Fruit fly (Drosophila melanogaster) whole organism, pupa: ENCODE results near the gene CG15408.
A peak's percentile ranks its signal among the peaks of the same experiment; 100 is the strongest.

ENCODE experiments used
- CG10348 ChIP-seq: fragments of 200-800 bp; sonication (Bioruptor generic); IDR thresholded peaks from 2 replicates; pipeline ENCODE4 v1.3.6; 2022; ENCODE audit warnings: missing biosample characterization, missing genetic modification characterization
- CG12605 ChIP-seq: fragments of 200-800 bp; sonication (Bioruptor generic); IDR thresholded peaks from 2 replicates; pipeline ENCODE4 v1.3.6; 2022; ENCODE audit warnings: missing biosample characterization, missing genetic modification characterization
- CG13204 ChIP-seq: fragments of 200-800 bp; sonication (Bioruptor generic); optimal IDR thresholded peaks from 2 replicates; lab custom pipeline; 2018; ENCODE audit warnings: missing biosample characterization, mild to moderate bottlenecking, missing genetic modification characterization, moderate library complexity
- CG14655 ChIP-seq: fragments of 200-800 bp; sonication (Bioruptor generic); optimal IDR thresholded peaks from 3 replicates; lab custom pipeline; 2017; ENCODE audit warnings: mild to moderate bottlenecking, missing biosample characterization, missing genetic modification reagents, missing genetic modification characterization
- CG15710 ChIP-seq: fragments of 200-800 bp; sonication (Bioruptor generic); optimal IDR thresholded peaks from 2 replicates; lab custom pipeline; 2018; ENCODE audit warnings: missing biosample characterization, mild to moderate bottlenecking, missing genetic modification characterization, moderate library complexity
- CG17806 ChIP-seq: fragments of 200-800 bp; sonication (Bioruptor generic); optimal IDR thresholded peaks from 2 replicates; lab custom pipeline; 2018; ENCODE audit warnings: missing biosample characterization, mild to moderate bottlenecking, missing genetic modification characterization, moderate library complexity
- CG32121 ChIP-seq: fragments of 200-800 bp; sonication (Bioruptor generic); IDR thresholded peaks from 2 replicates; pipeline ENCODE4 v1.3.6; 2022; ENCODE audit warnings: missing biosample characterization, missing genetic modification characterization
- CG34367 ChIP-seq: fragments of 200-800 bp; sonication (Bioruptor generic); optimal IDR thresholded peaks from 2 replicates; lab custom pipeline; 2018; ENCODE audit warnings: missing biosample characterization, mild to moderate bottlenecking, missing genetic modification characterization
- CG4496 ChIP-seq: fragments of 200-800 bp; sonication (Bioruptor generic); IDR thresholded peaks from 3 replicates; pipeline ENCODE4 v1.3.6; 2022; ENCODE audit warnings: missing biosample characterization, missing genetic modification characterization
- CG8159 ChIP-seq: fragments of 200-800 bp; sonication (Bioruptor generic); optimal IDR thresholded peaks from 3 replicates; lab custom pipeline; 2018; ENCODE audit warnings: missing biosample characterization, mild to moderate bottlenecking, missing genetic modification characterization, moderate library complexity
- CG8301 ChIP-seq: fragments of 200-800 bp; sonication (Bioruptor generic); optimal IDR thresholded peaks from 2 replicates; lab custom pipeline; 2018; ENCODE audit warnings: missing biosample characterization, mild to moderate bottlenecking, missing genetic modification characterization
- CG9948 ChIP-seq: fragments of 200-800 bp; sonication (Bioruptor generic); optimal IDR thresholded peaks from 2 replicates; lab custom pipeline; 2018; ENCODE audit warnings: missing biosample characterization, mild to moderate bottlenecking, missing genetic modification characterization, moderate library complexity
- D1 ChIP-seq: fragments of 200-800 bp; sonication (Bioruptor generic); optimal IDR thresholded peaks from 2 replicates; lab custom pipeline; 2018; ENCODE audit warnings: missing biosample characterization, mild to moderate bottlenecking, missing genetic modification characterization, moderate library complexity
- EcR ChIP-seq: fragments of 200-800 bp; sonication (Bioruptor generic); optimal IDR thresholded peaks from 3 replicates; lab custom pipeline; 2019; ENCODE audit warnings: missing biosample characterization, missing genetic modification characterization, mild to moderate bottlenecking, moderate library complexity, missing genetic modification reagents
- Ets98B ChIP-seq: fragments of 200-800 bp; sonication (Bioruptor generic); IDR thresholded peaks from 2 replicates; pipeline ENCODE4 v1.3.6; 2022; ENCODE audit warnings: missing biosample characterization, missing genetic modification characterization
- Pif1A ChIP-seq: fragments of 200-800 bp; sonication (Bioruptor generic); optimal IDR thresholded peaks from 3 replicates; lab custom pipeline; 2016; ENCODE audit warnings: missing biosample characterization, missing genetic modification characterization
- Pif1B ChIP-seq: fragments of 200-800 bp; sonication (Bioruptor generic); optimal IDR thresholded peaks from 3 replicates; lab custom pipeline; 2016; ENCODE audit warnings: missing biosample characterization, missing genetic modification characterization
- Snoo ChIP-seq: fragments of 200-800 bp; sonication (Bioruptor generic); optimal IDR thresholded peaks from 3 replicates; lab custom pipeline; 2017; ENCODE audit warnings: missing biosample characterization, mild to moderate bottlenecking, missing genetic modification characterization, inconsistent platforms
- fd96Ca ChIP-seq: fragments of 200-800 bp; sonication (Bioruptor generic); IDR thresholded peaks from 3 replicates; pipeline ENCODE4 v1.3.6; 2022; ENCODE audit warnings: missing biosample characterization, missing genetic modification characterization
- gl ChIP-seq: fragments of 200-800 bp; sonication (Bioruptor generic); optimal IDR thresholded peaks from 2 replicates; lab custom pipeline; 2018; ENCODE audit warnings: missing biosample characterization, mild to moderate bottlenecking, missing genetic modification characterization
- rn ChIP-seq: fragments of 200-800 bp; sonication (Bioruptor generic); IDR thresholded peaks from 2 replicates; pipeline ENCODE4 v1.3.6; 2022; ENCODE audit warnings: missing biosample characterization, missing genetic modification characterization

CG15408 gene

dm6 chr2L:3373242-3373641 lies 40.6 kb downstream of the CG15408 start, which contains the start of gene GramD1B:
Gene GramD1B (minus strand): TSS chr2L:3373372.
- no peak for TF ChIP-seq D1 (tag; lab: Kevin White, UChicago)
- TF ChIP-seq CG13204 (GFP tag; lab: Kevin White, UChicago) = no peak
- TF ChIP-seq CG10348 (GFP tag; lab: Robert Waterston, UW) = no peak
- TF ChIP-seq CG17806 = no peak
- no peak for TF ChIP-seq Pif1B (GFP tag; lab: Kevin White, UChicago)
- no peak for TF ChIP-seq CG8159 (tag; lab: Kevin White, UChicago)
- no peak for TF ChIP-seq CG12605 (GFP tag; lab: Robert Waterston, UW)
- TF ChIP-seq Ets98B = no peak
- TF ChIP-seq CG9948 (tag; lab: Kevin White, UChicago) = no peak
- no peak for TF ChIP-seq fd96Ca (GFP tag; lab: Robert Waterston, UW)
- no peak for TF ChIP-seq rn (GFP tag; lab: Robert Waterston, UW)
- TF ChIP-seq CG14655 (GFP tag; lab: Kevin White, UChicago) = no peak

- TF ChIP-seq Pif1A (GFP tag; lab: Kevin White, UChicago) = no peak
- TF ChIP-seq Ets98B = no peak
- no peak for TF ChIP-seq CG17806
- no peak for TF ChIP-seq CG4496
- no peak for TF ChIP-seq CG8301 (tag; lab: Kevin White, UChicago)
- no peak for TF ChIP-seq fd96Ca (GFP tag; lab: Robert Waterston, UW)
- no peak for TF ChIP-seq CG9948 (tag; lab: Kevin White, UChicago)
- TF ChIP-seq D1 (tag; lab: Kevin White, UChicago) = no peak
- TF ChIP-seq Pif1B (GFP tag; lab: Kevin White, UChicago) = no peak
Measured at dm6 chr2L:3375611-3376010, 43.0 kb downstream of the CG15408 start, which contains the start of gene CG15412. Gene CG15412 (minus strand): TSS chr2L:3375711.

- TF ChIP-seq Pif1A (GFP tag; lab: Kevin White, UChicago) (peak; percentile 54), Pif1B (GFP tag; lab: Kevin White, UChicago) (no peak), CG4496 (peak; percentile 67), D1 (tag; lab: Kevin White, UChicago) (no peak), EcR (no peak), CG10348 (GFP tag; lab: Robert Waterston, UW) (0 out of 2 replicates have a peak, but pooled peaks have one; percentile 14), CG14655 (GFP tag; lab: Kevin White, UChicago) (peak; percentile 65), CG15710 (peak; percentile 61), CG34367 (peak; percentile 35), CG9948 (tag; lab: Kevin White, UChicago) (peak; percentile 62), fd96Ca (GFP tag; lab: Robert Waterston, UW) (peak; percentile 76), Snoo (no peak), rn (GFP tag; lab: Robert Waterston, UW) (peak; percentile 62), CG17806 (peak; percentile 59), CG8159 (tag; lab: Kevin White, UChicago) (peak; percentile 67), CG8301 (tag; lab: Kevin White, UChicago) (peak; percentile 59), gl (tag; lab: Kevin White, UChicago) (no peak), CG13204 (GFP tag; lab: Kevin White, UChicago) (no peak), Ets98B (peak; percentile 42), CG12605 (GFP tag; lab: Robert Waterston, UW) (no peak), CG32121 (GFP tag; lab: Robert Waterston, UW) (peak; percentile 56; the same call in 1 of the 2 replicates)
- TF ChIP-seq, all 21 proteins: peak for 14
Measured at dm6 chr2L:3376684-3377086, 44.1 kb downstream of the CG15408 start, which contains the start of the genes CG9662 and Ptpa. Gene CG9662 (minus strand): TSS chr2L:3376737. Gene Ptpa (plus strand): TSS chr2L:3377002.
